Fruit fly (Drosophila melanogaster) whole organism, embryonic: Measurements from ENCODE around the gene CG11085.

ENCODE experiments used
- B-H2 ChIP-seq: fragments of 200-800 bp; sonication (Bioruptor generic); optimal IDR thresholded peaks from 2 replicates; lab custom pipeline; 2018; ENCODE audit warnings: missing biosample characterization, mild to moderate bottlenecking, missing genetic modification characterization
- Bdp1 ChIP-seq: fragments of 200-800 bp; sonication (Bioruptor generic); optimal IDR thresholded peaks from 3 replicates; lab custom pipeline; 2016; ENCODE audit warnings: missing biosample characterization, missing genetic modification characterization
- CG10274 ChIP-seq: fragments of 200-800 bp; sonication (Bioruptor generic); optimal IDR thresholded peaks from 3 replicates; lab custom pipeline; 2017; ENCODE audit warnings: missing biosample characterization, mild to moderate bottlenecking, missing genetic modification characterization
- CG10565 ChIP-seq: fragments of 200-800 bp; sonication (Bioruptor generic); optimal IDR thresholded peaks from 3 replicates; lab custom pipeline; 2016; ENCODE audit warnings: missing biosample characterization, mild to moderate bottlenecking, missing genetic modification characterization
- CG11093 ChIP-seq: fragments of 200-800 bp; sonication (Bioruptor generic); IDR thresholded peaks from 3 replicates; pipeline ENCODE4 v1.3.6; 2022; ENCODE audit warnings: missing biosample characterization, missing genetic modification characterization
- CG11695 ChIP-seq: fragments of 200-800 bp; sonication (Bioruptor generic); IDR thresholded peaks from 3 replicates; pipeline ENCODE4 v1.3.6; 2022; ENCODE audit warnings: missing biosample characterization, missing genetic modification characterization
- CG12071 ChIP-seq: fragments of 200-800 bp; sonication (Bioruptor generic); optimal IDR thresholded peaks from 3 replicates; lab custom pipeline; 2018; ENCODE audit warnings: missing biosample characterization, mild to moderate bottlenecking, missing genetic modification characterization
- CG12155 ChIP-seq: fragments of 200-800 bp; sonication (Bioruptor generic); optimal IDR thresholded peaks from 3 replicates; lab custom pipeline; 2016; ENCODE audit warnings: missing biosample characterization, missing genetic modification characterization
- CG12299 ChIP-seq: fragments of 200-800 bp; sonication (Bioruptor generic); optimal IDR thresholded peaks from 2 replicates; lab custom pipeline; 2018; ENCODE audit warnings: missing biosample characterization, mild to moderate bottlenecking, missing genetic modification characterization
- CG14014 ChIP-seq: fragments of 200-800 bp; sonication (Bioruptor generic); IDR thresholded peaks from 2 replicates; pipeline ENCODE4 v1.3.6; 2022; ENCODE audit warnings: missing biosample characterization, missing genetic modification characterization
- CG17359 ChIP-seq: fragments of 200-800 bp; sonication (Bioruptor generic); optimal IDR thresholded peaks from 3 replicates; lab custom pipeline; 2018; ENCODE audit warnings: missing biosample characterization, mild to moderate bottlenecking, missing genetic modification characterization, moderate library complexity
- CG17361 ChIP-seq: fragments of 200-800 bp; sonication (Bioruptor generic); IDR thresholded peaks from 3 replicates; pipeline ENCODE4 v1.3.6; 2022; ENCODE audit warnings: missing biosample characterization, missing genetic modification characterization
- CG17829 ChIP-seq: fragments of 200-800 bp; optimal IDR thresholded peaks from 2 replicates; lab custom pipeline; 2019; ENCODE audit warnings: missing biosample characterization, mild to moderate bottlenecking, missing genetic modification characterization, moderate library complexity
- CG2712 ChIP-seq: fragments of 200-800 bp; optimal IDR thresholded peaks from 3 replicates; lab custom pipeline; 2019; ENCODE audit warnings: missing biosample characterization, mild to moderate bottlenecking, missing genetic modification characterization, moderate library complexity
- CG32772 ChIP-seq: fragments of 200-800 bp; sonication (Bioruptor generic); IDR thresholded peaks from 2 replicates; pipeline ENCODE4 v1.3.6; 2022; ENCODE audit warnings: missing biosample characterization, missing genetic modification characterization
- CG34422 ChIP-seq: fragments of 200-800 bp; sonication (Bioruptor generic); IDR thresholded peaks from 3 replicates; pipeline ENCODE4 v1.3.6; 2022; ENCODE audit warnings: missing biosample characterization, missing genetic modification characterization
- CG3726 ChIP-seq: fragments of 200-800 bp; sonication (Bioruptor generic); IDR thresholded peaks from 3 replicates; pipeline ENCODE4, ENCODE4 v1.3.6; 2022; ENCODE audit warnings: missing biosample characterization, missing genetic modification characterization
- CG3995 ChIP-seq: fragments of 200-800 bp; sonication (Bioruptor generic); optimal IDR thresholded peaks from 3 replicates; lab custom pipeline; 2016; ENCODE audit warnings: missing biosample characterization, missing genetic modification characterization
- CG6791 ChIP-seq: fragments of 200-800 bp; sonication (Bioruptor generic); IDR thresholded peaks from 3 replicates; pipeline ENCODE4 v1.3.6; 2022; ENCODE audit warnings: missing biosample characterization, missing genetic modification characterization; ENCODE audit not compliant: partially characterized antibody
- CG7987 ChIP-seq: fragments of 200-800 bp; sonication (Bioruptor generic); optimal IDR thresholded peaks from 2 replicates; lab custom pipeline; 2018; ENCODE audit warnings: missing biosample characterization, mild to moderate bottlenecking, missing genetic modification characterization, moderate library complexity
- CG8478 ChIP-seq: fragments of >200 bp; optimal IDR thresholded peaks from 2 replicates; lab custom pipeline; 2018
- CHES-1-like ChIP-seq: fragments of 200-800 bp; sonication (Bioruptor generic); optimal IDR thresholded peaks from 2 replicates; lab custom pipeline; 2016; ENCODE audit warnings: missing biosample characterization, missing genetic modification characterization
- D19A ChIP-seq: fragments of 200-800 bp; optimal IDR thresholded peaks from 3 replicates; lab custom pipeline; 2019; ENCODE audit warnings: missing biosample characterization, mild to moderate bottlenecking, missing genetic modification characterization, moderate library complexity
- D19B ChIP-seq: fragments of 200-800 bp; sonication (Bioruptor generic); optimal IDR thresholded peaks from 2 replicates; lab custom pipeline; 2017; ENCODE audit warnings: missing biosample characterization, mild to moderate bottlenecking, missing genetic modification characterization
- Doc2 ChIP-seq: fragments of 200-800 bp; sonication (Bioruptor generic); IDR thresholded peaks from 2 replicates; pipeline ENCODE4 v1.3.6; 2022; ENCODE audit warnings: missing biosample characterization, missing genetic modification characterization
- ERR ChIP-seq: fragments of 200-800 bp; sonication (Bioruptor generic); optimal IDR thresholded peaks from 2 replicates; lab custom pipeline; 2016; ENCODE audit warnings: missing biosample characterization, missing genetic modification characterization
- HHEX ChIP-seq: fragments of 200-800 bp; sonication (Bioruptor generic); optimal IDR thresholded peaks from 3 replicates; lab custom pipeline; 2017; ENCODE audit warnings: missing biosample characterization, mild to moderate bottlenecking, missing genetic modification characterization, missing genetic modification reagents
- HLH4C ChIP-seq: fragments of 200-800 bp; sonication (Bioruptor generic); IDR thresholded peaks from 3 replicates; pipeline ENCODE4 v1.3.6; 2022; ENCODE audit warnings: missing biosample characterization, missing genetic modification characterization; ENCODE audit not compliant: partially characterized antibody
- Hr3 ChIP-seq: fragments of 200-800 bp; sonication (Bioruptor generic); optimal IDR thresholded peaks from 3 replicates; lab custom pipeline; 2016; ENCODE audit warnings: missing biosample characterization, missing genetic modification characterization
- NC2α ChIP-seq: fragments of 200-800 bp; sonication (Bioruptor generic); optimal IDR thresholded peaks from 2 replicates; lab custom pipeline; 2016; ENCODE audit warnings: missing biosample characterization, missing genetic modification characterization
- NfI ChIP-seq: fragments of 200-800 bp; sonication (Bioruptor generic); optimal IDR thresholded peaks from 3 replicates; lab custom pipeline; 2018; ENCODE audit warnings: missing biosample characterization, mild to moderate bottlenecking, missing genetic modification characterization, moderate library complexity
- Oli ChIP-seq: fragments of 200-800 bp; sonication (Bioruptor generic); optimal IDR thresholded peaks from 2 replicates; lab custom pipeline; 2018; ENCODE audit warnings: missing biosample characterization, mild to moderate bottlenecking, missing genetic modification characterization, moderate library complexity
- Sry-δ ChIP-seq: fragments of 200-800 bp; sonication (Bioruptor generic); optimal IDR thresholded peaks from 2 replicates; lab custom pipeline; 2016; ENCODE audit warnings: missing biosample characterization, missing genetic modification characterization
- ac ChIP-seq: fragments of 200-800 bp; sonication (Bioruptor generic); optimal IDR thresholded peaks from 3 replicates; lab custom pipeline; 2017; ENCODE audit warnings: missing biosample characterization, mild to moderate bottlenecking, missing genetic modification characterization
- br ChIP-seq: fragments of >200 bp; optimal IDR thresholded peaks from 2 replicates; lab custom pipeline; 2017
- chif ChIP-seq, 2 experiments: fragments of 200-800 bp; sonication (Bioruptor generic); optimal IDR thresholded peaks; 3 replicates each; lab custom pipeline; 2016; ENCODE audit warnings: missing biosample characterization in 2 of 2, missing genetic modification characterization in 2 of 2
- crol ChIP-seq: fragments of 200-800 bp; sonication (Bioruptor generic); IDR thresholded peaks from 2 replicates; pipeline ENCODE4 v1.3.6; 2022; ENCODE audit warnings: missing biosample characterization, missing genetic modification characterization
- crp ChIP-seq, 2 experiments: fragments of 200-800 bp; sonication (Bioruptor generic); optimal IDR thresholded peaks; 2 replicates in 1 of 2; 3 replicates in 1 of 2; lab custom pipeline; 2017; ENCODE audit warnings: missing biosample characterization in 2 of 2, missing genetic modification characterization in 2 of 2, mild to moderate bottlenecking in 1 of 2, moderate library complexity in 1 of 2
- dan ChIP-seq: fragments of 200-800 bp; sonication (Bioruptor generic); IDR thresholded peaks from 2 replicates; pipeline ENCODE4 v1.3.6; 2022; ENCODE audit warnings: missing biosample characterization, missing genetic modification characterization
- en ChIP-seq: fragments of 200-800 bp; sonication (Bioruptor generic); optimal IDR thresholded peaks from 2 replicates; lab custom pipeline; 2016; ENCODE audit warnings: missing biosample characterization, missing genetic modification characterization
- fd3F ChIP-seq: fragments of 200-800 bp; sonication (Bioruptor generic); optimal IDR thresholded peaks from 2 replicates; lab custom pipeline; 2018; ENCODE audit warnings: missing biosample characterization, mild to moderate bottlenecking, missing genetic modification characterization, moderate library complexity
- ftz-f1 ChIP-seq: fragments of 200-800 bp; sonication (Bioruptor generic); optimal IDR thresholded peaks from 2 replicates; lab custom pipeline; 2016; ENCODE audit warnings: missing biosample characterization, missing genetic modification characterization
- hb ChIP-seq: fragments of 200-800 bp; sonication (Bioruptor generic); IDR thresholded peaks from 3 replicates; pipeline ENCODE4 v1.3.6; 2022; ENCODE audit warnings: missing biosample characterization, missing genetic modification characterization; ENCODE audit not compliant: partially characterized antibody
- klu ChIP-seq: fragments of 200-800 bp; sonication (Bioruptor generic); IDR thresholded peaks from 2 replicates; pipeline ENCODE4 v1.3.6; 2022; ENCODE audit warnings: missing biosample characterization, missing genetic modification characterization
- repo ChIP-seq: fragments of 200-800 bp; sonication (Bioruptor generic); optimal IDR thresholded peaks from 2 replicates; lab custom pipeline; 2016; ENCODE audit warnings: missing biosample characterization, missing genetic modification characterization
- sim ChIP-seq: fragments of 200-800 bp; sonication (Bioruptor generic); IDR thresholded peaks from 2 replicates; pipeline ENCODE4 v1.3.6; 2022; ENCODE audit warnings: missing biosample characterization, missing genetic modification characterization
- sisA ChIP-seq: fragments of 200-800 bp; sonication (Bioruptor generic); IDR thresholded peaks from 2 replicates; pipeline ENCODE4 v1.3.6; 2022; ENCODE audit warnings: missing biosample characterization, missing genetic modification characterization
- tup ChIP-seq: fragments of 200-800 bp; sonication (Bioruptor generic); optimal IDR thresholded peaks from 2 replicates; lab custom pipeline; 2016; ENCODE audit warnings: missing biosample characterization, mild to moderate bottlenecking, missing genetic modification characterization, moderate library complexity
- zfh2 ChIP-seq: fragments of 200-800 bp; sonication (Bioruptor generic); optimal IDR thresholded peaks from 2 replicates; lab custom pipeline; 2016; ENCODE audit warnings: missing biosample characterization, missing genetic modification characterization

CG11085 gene

DNA sequence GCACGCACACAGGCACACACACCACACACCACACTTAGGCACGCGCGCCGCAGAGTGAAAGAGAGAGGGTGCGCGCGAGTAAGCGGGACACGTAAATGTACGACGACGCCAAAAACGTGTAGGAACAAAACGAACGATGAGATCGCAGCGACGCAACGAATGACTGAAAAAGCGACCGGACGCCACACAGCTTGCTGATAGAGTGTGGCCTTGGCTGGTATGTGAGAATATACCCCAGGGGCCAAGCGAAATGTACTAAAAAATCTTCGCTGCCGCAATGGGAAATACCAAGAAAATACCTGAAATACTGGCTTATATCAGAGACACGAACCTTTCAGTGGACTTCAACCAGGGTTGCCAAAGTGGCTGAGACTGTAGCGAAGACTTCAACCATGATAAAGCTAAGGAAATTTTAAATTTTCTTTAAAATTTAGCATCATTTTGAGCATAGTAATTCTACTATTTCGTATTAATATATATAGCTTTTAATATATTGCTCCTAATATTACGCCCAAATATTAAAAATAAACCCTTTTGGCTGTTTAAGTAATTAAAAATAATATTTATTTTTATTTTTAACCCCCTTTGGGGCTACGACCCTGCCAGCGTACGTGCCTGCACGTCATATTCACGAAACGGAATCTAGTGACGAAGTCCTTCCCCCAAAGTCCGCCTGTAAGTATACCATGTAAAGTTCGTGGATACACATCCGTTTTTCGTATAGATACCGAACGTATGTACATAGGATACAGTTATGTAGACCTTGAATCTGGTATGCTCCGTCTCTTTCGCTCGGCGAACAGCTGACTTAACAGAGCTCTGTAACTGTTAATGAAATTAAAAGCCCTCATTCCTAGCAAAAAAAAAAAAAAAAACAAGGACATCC lies 32.9 kb upstream of the CG11085 start, which contains the start of gene Pits (continued):
- TF ChIP-seq ERR (GFP tag; lab: Kevin White, UChicago) (peak; percentile 61), dan (GFP tag; lab: Robert Waterston, UW) (no peak), Sry-δ (GFP tag; lab: Kevin White, UChicago) (peak; percentile 46), HHEX (GFP tag; lab: Kevin White, UChicago) (peak; percentile 56), chif (GFP tag; optimal IDR thresholded peaks at IDR 0.05; lab: Kevin White, UChicago) (no peak), br (lab: Kevin White, UChicago) (no peak), CG34422 (GFP tag; lab: Robert Waterston, UW) (peak; percentile 86), D19A (tag; lab: Kevin White, UChicago) (peak; percentile 23), NfI (no peak), CG12155 (GFP tag; lab: Kevin White, UChicago) (peak; percentile 25), hb (GFP tag; lab: Robert Waterston, UW) (no peak), CG3726 (GFP tag; lab: Robert Waterston, UW) (no peak), ftz-f1 (peak; percentile 91), CG17359 (tag; lab: Kevin White, UChicago) (peak; percentile 38), NC2α (GFP tag; lab: Kevin White, UChicago) (no peak), CG10565 (GFP tag; lab: Kevin White, UChicago) (peak; percentile 18), CG17361 (peak; percentile 50; the same call in 1 of the 3 replicates), tup (GFP tag; lab: Kevin White, UChicago) (no peak), CG17829 (tag; lab: Kevin White, UChicago) (peak; percentile 29), crp (GFP tag; optimal IDR thresholded peaks at IDR 0.05; lab: Kevin White, UChicago) (peak in 1 of 2 experiments; percentile 68), CG2712 (tag; lab: Kevin White, UChicago) (peak; percentile 40), Doc2 (GFP tag; lab: Robert Waterston, UW) (no peak), fd3F (GFP tag; lab: Kevin White, UChicago) (no peak), CG3995 (GFP tag; lab: Kevin White, UChicago) (no peak), zfh2 (no peak), Hr3 (GFP tag; lab: Kevin White, UChicago) (peak; percentile 16), ac (GFP tag; lab: Kevin White, UChicago) (no peak), HLH4C (GFP tag; lab: Robert Waterston, UW) (peak; percentile 53; the same call in 1 of the 3 replicates), CG12299 (tag; lab: Kevin White, UChicago) (peak; percentile 59), CG8478 (lab: Kevin White, UChicago) (no peak), Bdp1 (GFP tag; lab: Kevin White, UChicago) (peak; percentile 24), repo (GFP tag; lab: Kevin White, UChicago) (peak; percentile 17), CG11093 (GFP tag; lab: Robert Waterston, UW) (no peak), en (GFP tag; lab: Kevin White, UChicago) (no peak), klu (GFP tag; lab: Robert Waterston, UW) (peak; percentile 57; the same call in 1 of the 2 replicates), CG14014 (GFP tag; lab: Robert Waterston, UW) (peak; percentile 27; the same call in 1 of the 2 replicates), Oli (tag; lab: Kevin White, UChicago) (peak; percentile 34), B-H2 (peak; percentile 50), sim (no peak), CG10274 (GFP tag; lab: Kevin White, UChicago) (no peak), CG6791 (GFP tag; lab: Robert Waterston, UW) (peak; percentile 51; the same call in 1 of the 3 replicates), CG32772 (GFP tag; lab: Robert Waterston, UW) (no peak), CG11695 (0 out of 3 replicates have a peak, but pooled peaks have one; percentile 7), crol (0 out of 2 replicates have a peak, but pooled peaks have one; percentile 53), D19B (GFP tag; lab: Kevin White, UChicago) (peak; percentile 14), CG7987 (GFP tag; lab: Kevin White, UChicago) (peak; percentile 90), CHES-1-like (GFP tag; lab: Kevin White, UChicago) (peak; percentile 78), sisA (GFP tag; lab: Robert Waterston, UW) (peak; percentile 27; the same call in 1 of the 2 replicates), CG12071 (peak; percentile 56)
